Fruit fly (Drosophila melanogaster) Kc167 (cell line): ENCODE data around the gene CG11035.

ENCODE experiments used
- h ChIP-seq: fragments of >200 bp; optimal IDR thresholded peaks from 3 replicates; lab custom pipeline; 2018; ENCODE audit warnings: missing external identifiers
- psq ChIP-seq: fragments of >200 bp; optimal IDR thresholded peaks from 2 replicates; lab custom pipeline; 2017; ENCODE audit warnings: missing external identifiers
- ttk ChIP-seq: sonication (Bioruptor generic); optimal IDR thresholded peaks from 2 replicates; lab custom pipeline; 2017; ENCODE audit warnings: missing external identifiers

DNA sequence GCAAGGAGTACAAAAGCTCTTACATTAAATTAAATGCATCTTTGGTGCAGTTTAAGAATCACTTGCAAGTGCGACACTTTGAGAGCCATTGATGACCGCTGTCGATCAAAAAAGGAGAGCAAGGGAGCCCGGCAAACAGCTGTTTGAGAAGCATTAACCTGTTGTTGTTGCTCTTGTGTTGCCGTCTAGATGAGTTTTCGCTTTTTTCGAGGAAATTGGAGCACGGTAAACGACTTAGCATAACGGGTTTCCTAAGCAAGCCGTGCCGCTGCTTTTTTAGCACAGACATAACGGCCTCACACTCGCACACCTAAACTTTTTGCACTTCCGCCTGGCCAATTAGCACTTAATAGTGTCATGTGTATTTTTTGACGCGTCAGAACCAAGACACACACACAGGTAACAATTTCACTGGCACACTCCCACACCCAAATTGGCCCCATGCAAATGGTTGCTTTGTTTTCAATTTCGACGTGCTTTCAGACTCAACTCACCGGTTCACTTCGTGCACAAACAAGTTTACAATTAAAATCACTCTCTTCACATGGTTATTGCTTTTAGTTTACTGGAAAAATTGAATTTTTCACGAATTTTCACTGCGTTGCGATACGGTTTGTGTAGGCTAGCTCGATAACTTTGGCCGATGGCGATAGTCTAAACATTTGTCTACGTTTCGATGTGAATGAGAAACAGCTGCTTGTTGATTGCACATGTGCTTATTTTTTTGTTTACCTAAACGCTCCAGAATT is 2.5 kb downstream of the CG11035 start, which contains the start of the genes CG10903 and CG2747:
- no peak for TF ChIP-seq ttk (lab: Kevin White, UChicago)
- TF ChIP-seq psq (lab: Kevin White, UChicago) = no peak
- TF ChIP-seq h (lab: Kevin White, UChicago) = no peak
